Worm (Caenorhabditis elegans) whole organism, late embryonic: ENCODE data around the gene K03D3.5.

Source experiments
- C08G9.2 ChIP-seq: sonication (generic microtip); optimal IDR thresholded peaks from 2 replicates; lab custom pipeline; 2016; ENCODE audit warnings: mild to moderate bottlenecking, missing genetic modification characterization, moderate library complexity, missing compliant biosample characterization
- C38D4.7 ChIP-seq: fragments of 200-800 bp; sonication (Bioruptor generic); optimal IDR thresholded peaks from 2 replicates; lab custom pipeline; 2018; ENCODE audit warnings: mild to moderate bottlenecking, missing genetic modification characterization, moderate library complexity, missing compliant biosample characterization
- K02D7.2 ChIP-seq: sonication (generic microtip); optimal IDR thresholded peaks from 2 replicates; lab custom pipeline; 2017; ENCODE audit warnings: mild to moderate bottlenecking, missing genetic modification characterization, missing compliant biosample characterization
- K09A11.1 ChIP-seq: sonication (generic microtip); optimal IDR thresholded peaks from 2 replicates; lab custom pipeline; 2017; ENCODE audit warnings: antibody characterized with exemption, mild to moderate bottlenecking, missing genetic modification characterization, missing compliant biosample characterization; ENCODE audit not compliant: insufficient read depth
- ahr-1 ChIP-seq: sonication (generic microtip); optimal IDR thresholded peaks from 2 replicates; lab custom pipeline; 2016; ENCODE audit warnings: missing genetic modification characterization, missing compliant biosample characterization
- ama-1 ChIP-seq: fragments of 150-350 bp; optimal IDR thresholded peaks from 2 replicates; lab custom pipeline; 2014
- ceh-14 ChIP-seq: sonication (generic microtip); optimal IDR thresholded peaks from 2 replicates; lab custom pipeline; 2016; ENCODE audit warnings: missing genotype, missing genetic modification characterization, missing compliant biosample characterization
- ceh-18 ChIP-seq: sonication (generic microtip); optimal IDR thresholded peaks from 2 replicates; lab custom pipeline; 2016; ENCODE audit warnings: missing genetic modification characterization, missing compliant biosample characterization
- ceh-19 ChIP-seq: fragments of 200-800 bp; sonication (Bioruptor generic); optimal IDR thresholded peaks from 2 replicates; lab custom pipeline; 2018; ENCODE audit warnings: mild to moderate bottlenecking, missing genetic modification characterization, missing compliant biosample characterization
- ceh-24 ChIP-seq: sonication (generic microtip); optimal IDR thresholded peaks from 2 replicates; lab custom pipeline; 2016; ENCODE audit warnings: mild to moderate bottlenecking, missing genetic modification characterization, missing compliant biosample characterization
- ceh-31 ChIP-seq: sonication (generic microtip); optimal IDR thresholded peaks from 2 replicates; lab custom pipeline; 2016; ENCODE audit warnings: missing genetic modification characterization, missing compliant biosample characterization
- ceh-34 ChIP-seq: sonication (generic microtip); optimal IDR thresholded peaks from 2 replicates; lab custom pipeline; 2016; ENCODE audit warnings: mild to moderate bottlenecking, missing genetic modification characterization, missing compliant biosample characterization
- ceh-45 ChIP-seq: fragments of 200-800 bp; sonication (Bioruptor generic); IDR thresholded peaks from 2 replicates; pipeline ENCODE4 v1.3.6; 2022; ENCODE audit warnings: missing genetic modification reagents, missing genetic modification characterization, missing compliant biosample characterization
- ceh-6 ChIP-seq: fragments of 200-800 bp; sonication (Bioruptor generic); optimal IDR thresholded peaks from 2 replicates; lab custom pipeline; 2018; ENCODE audit warnings: mild to moderate bottlenecking, missing genetic modification characterization, missing compliant biosample characterization
- ceh-9 ChIP-seq: sonication (generic microtip); optimal IDR thresholded peaks from 2 replicates; lab custom pipeline; 2016; ENCODE audit warnings: mild to moderate bottlenecking, missing genetic modification characterization, inconsistent platforms, missing compliant biosample characterization
- dmd-4 ChIP-seq: sonication (generic microtip); optimal IDR thresholded peaks from 2 replicates; lab custom pipeline; 2016; ENCODE audit warnings: borderline replicate concordance, missing genetic modification characterization, missing compliant biosample characterization
- elt-2 ChIP-seq: sonication (generic microtip); optimal IDR thresholded peaks from 2 replicates; lab custom pipeline; 2016; ENCODE audit warnings: missing genetic modification reagents, missing genetic modification characterization, missing compliant biosample characterization
- elt-4 ChIP-seq: sonication (generic microtip); optimal IDR thresholded peaks from 2 replicates; lab custom pipeline; 2016; ENCODE audit warnings: missing genetic modification characterization, missing compliant biosample characterization
- ets-4 ChIP-seq: sonication (generic microtip); optimal IDR thresholded peaks from 2 replicates; lab custom pipeline; 2016; ENCODE audit warnings: missing genetic modification characterization, missing compliant biosample characterization
- eyg-1 ChIP-seq: sonication (generic microtip); optimal IDR thresholded peaks from 2 replicates; lab custom pipeline; 2016; ENCODE audit warnings: missing genotype, missing genetic modification characterization, missing compliant biosample characterization
- fkh-6 ChIP-seq: sonication (generic microtip); optimal IDR thresholded peaks from 2 replicates; lab custom pipeline; 2016; ENCODE audit warnings: missing genetic modification characterization, missing compliant biosample characterization
- lim-6 ChIP-seq: sonication (generic microtip); optimal IDR thresholded peaks from 2 replicates; lab custom pipeline; 2016; ENCODE audit warnings: missing genetic modification characterization, missing compliant biosample characterization
- lin-11 ChIP-seq: fragments of 200-800 bp; sonication (Bioruptor generic); optimal IDR thresholded peaks from 2 replicates; lab custom pipeline; 2018; ENCODE audit warnings: mild to moderate bottlenecking, missing genetic modification characterization, missing compliant biosample characterization
- nhr-11 ChIP-seq: fragments of 150-350 bp; optimal IDR thresholded peaks from 2 replicates; lab custom pipeline; 2014; ENCODE audit warnings: missing biosample characterization, missing genetic modification characterization
- nhr-232 ChIP-seq: sonication (generic microtip); optimal IDR thresholded peaks from 2 replicates; lab custom pipeline; 2016; ENCODE audit warnings: missing genetic modification characterization, missing compliant biosample characterization
- npax-4 ChIP-seq: sonication (generic microtip); optimal IDR thresholded peaks from 2 replicates; lab custom pipeline; 2016; ENCODE audit warnings: missing genetic modification characterization, missing compliant biosample characterization
- odd-2 ChIP-seq: sonication (generic microtip); optimal IDR thresholded peaks from 2 replicates; lab custom pipeline; 2017; ENCODE audit warnings: antibody characterized with exemption, mild to moderate bottlenecking, missing genetic modification characterization, missing compliant biosample characterization
- pag-3 ChIP-seq: sonication (generic microtip); optimal IDR thresholded peaks from 2 replicates; lab custom pipeline; 2016; ENCODE audit warnings: missing compliant biosample characterization, missing genetic modification characterization, borderline replicate concordance
- pha-2 ChIP-seq: sonication (generic microtip); optimal IDR thresholded peaks from 2 replicates; lab custom pipeline; 2017; ENCODE audit warnings: mild to moderate bottlenecking, missing genetic modification characterization, missing compliant biosample characterization
- pha-4 ChIP-seq: fragments of 150-350 bp; optimal IDR thresholded peaks from 2 replicates; lab custom pipeline; 2018; ENCODE audit warnings: missing biosample characterization, missing genetic modification reagents, missing genetic modification characterization
- pros-1 ChIP-seq: fragments of 150-350 bp; optimal IDR thresholded peaks from 2 replicates; lab custom pipeline; 2014; ENCODE audit warnings: missing biosample characterization, missing genetic modification reagents, missing genetic modification characterization
- rnt-1 ChIP-seq: sonication (generic microtip); optimal IDR thresholded peaks from 2 replicates; lab custom pipeline; 2016; ENCODE audit warnings: missing genetic modification characterization, missing compliant biosample characterization
- sox-2 ChIP-seq: fragments of 200-800 bp; sonication (Bioruptor generic); IDR thresholded peaks from 2 replicates; pipeline ENCODE4 v1.3.6; 2022; ENCODE audit warnings: missing genetic modification reagents, missing genetic modification characterization, missing compliant biosample characterization
- sox-4 ChIP-seq: sonication (generic microtip); optimal IDR thresholded peaks from 2 replicates; lab custom pipeline; 2017; ENCODE audit warnings: mild to moderate bottlenecking, missing genetic modification characterization, inconsistent platforms, missing compliant biosample characterization
- tbx-2 ChIP-seq: sonication (generic microtip); optimal IDR thresholded peaks from 2 replicates; lab custom pipeline; 2016; ENCODE audit warnings: missing genetic modification characterization, missing compliant biosample characterization
- unc-55 ChIP-seq: sonication (generic microtip); optimal IDR thresholded peaks from 2 replicates; lab custom pipeline; 2017; ENCODE audit warnings: missing biosample characterization, missing genetic modification reagents, missing genetic modification characterization
- unc-86 ChIP-seq: sonication (generic microtip); optimal IDR thresholded peaks from 2 replicates; lab custom pipeline; 2016; ENCODE audit warnings: missing genetic modification characterization, missing compliant biosample characterization
- ztf-16 ChIP-seq: sonication (generic microtip); optimal IDR thresholded peaks from 2 replicates; lab custom pipeline; 2017; ENCODE audit warnings: missing genetic modification characterization, missing compliant biosample characterization

K03D3.5 gene

ce11 chrIV:16328519-16328918 is 8.2 kb upstream of the K03D3.5 start, which contains the start of gene K03D3.2:
TSS of gene K03D3.2 (minus strand) at chrIV:16328619.
- TF ChIP-seq rnt-1 (tag; lab: Kevin White, UChicago) (no peak), fkh-6 (no peak), nhr-232 (no peak), npax-4 (tag; lab: Kevin White, UChicago) (no peak), pag-3 (tag; lab: Kevin White, UChicago) (no peak), ceh-31 (tag; lab: Kevin White, UChicago) (no peak), dmd-4 (tag; lab: Kevin White, UChicago) (no peak), ztf-16 (tag; lab: Kevin White, UChicago) (no peak), pros-1 (tag; lab: Kevin White, UChicago) (no peak), C38D4.7 (GFP tag; lab: Kevin White, UChicago) (no peak), K02D7.2 (tag; lab: Kevin White, UChicago) (no peak), sox-4 (tag; lab: Kevin White, UChicago) (no peak), ceh-24 (tag; lab: Kevin White, UChicago) (no peak), ceh-34 (tag; lab: Kevin White, UChicago) (no peak), ceh-19 (GFP tag; lab: Kevin White, UChicago) (no peak), ama-1 (lab: Kevin White, UChicago) (no peak), ceh-14 (tag; lab: Kevin White, UChicago) (no peak), unc-55 (GFP tag; lab: Kevin White, UChicago) (no peak), pha-4 (tag; lab: Kevin White, UChicago) (no peak)

ce11 chrIV:16324589-16324988 is 4.3 kb upstream of the K03D3.5 start, which contains the start of gene srz-105:
TSS of gene srz-105 (plus strand) at chrIV:16324889.
- no peak for TF ChIP-seq elt-2 (tag; lab: Kevin White, UChicago)
- no peak for TF ChIP-seq ceh-19 (GFP tag; lab: Kevin White, UChicago)
- TF ChIP-seq unc-86 (tag; lab: Kevin White, UChicago): no peak
- TF ChIP-seq nhr-11 (tag; lab: Kevin White, UChicago): no peak
- no peak for TF ChIP-seq ceh-9
- TF ChIP-seq eyg-1 (tag; lab: Kevin White, UChicago): no peak
- no peak for TF ChIP-seq ztf-16 (tag; lab: Kevin White, UChicago)
- no peak for TF ChIP-seq odd-2 (tag; lab: Kevin White, UChicago)
- no peak for TF ChIP-seq pha-4 (tag; lab: Kevin White, UChicago)
- no peak for TF ChIP-seq pag-3 (tag; lab: Kevin White, UChicago)
- TF ChIP-seq ahr-1 (tag; lab: Kevin White, UChicago): no peak
- TF ChIP-seq ceh-14 (tag; lab: Kevin White, UChicago): no peak
- TF ChIP-seq unc-55 (GFP tag; lab: Kevin White, UChicago): no peak
- no peak for TF ChIP-seq ceh-31 (tag; lab: Kevin White, UChicago)
- no peak for TF ChIP-seq ets-4 (tag; lab: Kevin White, UChicago)
- TF ChIP-seq fkh-6: no peak

DNA sequence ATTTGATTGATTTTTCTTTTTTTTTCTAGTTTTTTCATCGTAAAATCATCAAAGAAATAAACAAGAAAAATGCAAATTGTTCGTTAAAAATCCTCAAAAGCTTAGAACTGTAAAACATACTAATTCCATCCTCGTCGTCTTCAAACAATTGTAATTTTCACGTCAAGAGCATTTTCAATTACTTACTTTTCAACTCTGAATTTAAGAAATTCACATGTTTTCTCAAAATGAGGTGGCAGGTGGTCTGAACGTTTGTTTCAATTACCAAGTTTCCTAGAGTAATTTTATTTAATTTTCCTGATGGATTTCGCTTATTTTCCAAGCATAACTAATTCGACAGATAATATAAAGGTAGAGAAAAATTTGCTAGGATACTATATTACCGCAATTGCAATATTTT is 3.1 kb upstream of the K03D3.5 start, which contains the start of gene srz-104:
TSS of gene srz-104 (plus strand) at position 301 of the 400 bp plus-strand sequence.
- TF ChIP-seq unc-55 (GFP tag; lab: Kevin White, UChicago) (no peak), tbx-2 (tag; lab: Kevin White, UChicago) (no peak), lim-6 (tag; lab: Kevin White, UChicago) (no peak), ceh-18 (tag; lab: Kevin White, UChicago) (no peak), sox-4 (tag; lab: Kevin White, UChicago) (no peak)

DNA sequence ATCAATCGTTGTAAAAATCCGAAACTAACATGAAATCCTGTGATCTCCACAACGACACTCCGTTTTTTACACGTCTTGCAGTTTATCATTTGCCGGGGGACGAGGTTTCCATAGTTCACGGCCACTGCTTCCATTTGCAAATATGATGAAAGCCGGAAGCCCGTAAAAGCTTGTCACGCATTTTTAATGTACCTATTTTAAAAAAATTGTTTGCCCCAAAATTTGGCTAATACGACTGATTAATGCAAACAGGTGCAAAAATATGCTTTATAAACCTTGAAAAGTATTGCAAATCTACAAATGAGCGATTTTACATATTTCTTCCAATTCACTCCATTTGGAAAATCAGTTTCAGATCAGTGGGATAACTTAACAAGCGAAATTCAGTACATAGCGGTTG is 556 bp upstream of the K03D3.5 start, which contains the start of gene srz-61:
TSS of gene srz-61 (plus strand) at position 301 of the 400 bp plus-strand sequence.
- TF ChIP-seq sox-4 (tag; lab: Kevin White, UChicago) (no peak), ceh-6 (GFP tag; lab: Kevin White, UChicago) (no peak), lin-11 (no peak), C08G9.2 (tag; lab: Kevin White, UChicago) (no peak), K09A11.1 (tag; lab: Kevin White, UChicago) (no peak), unc-86 (tag; lab: Kevin White, UChicago) (no peak), pros-1 (tag; lab: Kevin White, UChicago) (no peak), K02D7.2 (tag; lab: Kevin White, UChicago) (no peak), ceh-45 (GFP tag; lab: Robert Waterston, UW) (no peak), ceh-18 (tag; lab: Kevin White, UChicago) (no peak), pha-2 (tag; lab: Kevin White, UChicago) (no peak), sox-2 (GFP tag; lab: Robert Waterston, UW) (no peak), elt-4 (tag; lab: Kevin White, UChicago) (no peak), ceh-31 (tag; lab: Kevin White, UChicago) (no peak)
